Worm (Caenorhabditis elegans): ENCODE measurements around the gene K09F6.9.

DNA sequence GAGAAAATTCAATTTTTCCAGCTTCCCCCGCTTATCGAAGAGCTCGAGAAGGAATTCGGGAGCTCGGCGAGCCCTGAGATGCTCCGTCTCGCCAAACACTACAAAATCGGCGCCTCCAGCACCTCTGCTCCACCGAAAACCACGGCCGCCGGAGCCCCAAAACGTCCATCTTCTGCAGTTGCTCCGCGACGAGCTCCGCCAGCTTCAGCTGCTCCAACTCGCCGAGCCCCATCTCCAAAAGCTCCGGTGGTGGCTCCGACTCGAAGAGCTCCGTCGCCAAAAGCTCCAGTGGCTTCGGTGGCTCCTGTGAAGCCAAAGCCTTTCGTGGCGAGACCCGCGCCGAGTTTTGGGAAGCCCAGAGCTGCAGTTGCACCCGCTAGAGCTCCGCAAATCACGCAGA, 30.9 kb downstream of the K09F6.9 start:
- TF ChIP-seq lsy-2 (tag; optimal IDR thresholded peaks at IDR 0.05) (no peak), nhr-77 (tag; optimal IDR thresholded peaks at IDR 0.05) (no peak), elt-3 (tag; optimal IDR thresholded peaks at IDR 0.05) (no peak)
